Worm (Caenorhabditis elegans) whole organism, L3 larva: ENCODE data around the gene mps-4.

Experiments
- R02D3.7 ChIP-seq: fragments of 150-350 bp; optimal IDR thresholded peaks from 2 replicates; lab custom pipeline; 2014; ENCODE audit warnings: missing biosample characterization, missing genetic modification characterization
- ZK546.5 ChIP-seq: sonication (generic microtip); optimal IDR thresholded peaks from 2 replicates; lab custom pipeline; 2017; ENCODE audit warnings: missing biosample characterization, missing genetic modification characterization
- aly-2 ChIP-seq: fragments of 150-350 bp; optimal IDR thresholded peaks from 2 replicates; lab custom pipeline; 2014; ENCODE audit warnings: missing biosample characterization, missing genetic modification characterization
- ama-1 ChIP-seq: fragments of 150-350 bp; optimal IDR thresholded peaks from 2 replicates; lab custom pipeline; 2018
- ceh-16 ChIP-seq: sonication (generic microtip); optimal IDR thresholded peaks from 2 replicates; lab custom pipeline; 2017; ENCODE audit warnings: missing biosample characterization, missing genetic modification characterization
- ceh-28 ChIP-seq: fragments of 150-350 bp; optimal IDR thresholded peaks from 2 replicates; lab custom pipeline; 2014; ENCODE audit warnings: missing biosample characterization, missing genetic modification reagents, missing genetic modification characterization
- ceh-82 ChIP-seq: fragments of 150-350 bp; optimal IDR thresholded peaks from 2 replicates; lab custom pipeline; 2014; ENCODE audit warnings: missing biosample characterization, missing genetic modification characterization
- ceh-9 ChIP-seq: sonication (generic microtip); optimal IDR thresholded peaks from 2 replicates; lab custom pipeline; 2018; ENCODE audit warnings: missing biosample characterization, missing genetic modification characterization
- daf-12 ChIP-seq: fragments of 150-350 bp; optimal IDR thresholded peaks from 2 replicates; lab custom pipeline; 2014; ENCODE audit warnings: missing biosample characterization, missing genetic modification reagents, missing genetic modification characterization
- egl-5 ChIP-seq: fragments of 150-350 bp; optimal IDR thresholded peaks from 2 replicates; lab custom pipeline; 2017; ENCODE audit warnings: missing biosample characterization, missing genetic modification reagents, missing genetic modification characterization, inconsistent platforms
- elt-1 ChIP-seq: fragments of 150-350 bp; optimal IDR thresholded peaks from 2 replicates; lab custom pipeline; 2014; ENCODE audit warnings: missing biosample characterization, missing genetic modification characterization
- elt-2 ChIP-seq: sonication (generic microtip); optimal IDR thresholded peaks from 2 replicates; lab custom pipeline; 2016; ENCODE audit warnings: missing genetic modification reagents, mild to moderate bottlenecking, missing genetic modification characterization, missing compliant biosample characterization
- elt-3 ChIP-seq, 3 experiments: fragments of 150-350 bp in 1 of 3; sonication (generic microtip) in 2 of 3; optimal IDR thresholded peaks; 2 replicates in 2 of 3; 4 replicates in 1 of 3; lab custom pipeline; 2014 to 2017; ENCODE audit warnings: missing biosample characterization in 3 of 3, missing genetic modification characterization in 3 of 3
- eor-1 ChIP-seq, 2 experiments: fragments of 150-350 bp; optimal IDR thresholded peaks; 2 replicates each; lab custom pipeline; 2014 to 2018; ENCODE audit warnings: missing biosample characterization in 2 of 2, missing genetic modification characterization in 2 of 2
- fkh-10 ChIP-seq: sonication (generic microtip); optimal IDR thresholded peaks from 2 replicates; lab custom pipeline; 2017; ENCODE audit warnings: missing biosample characterization, missing genetic modification reagents, missing genetic modification characterization
- fkh-2 ChIP-seq: fragments of 150-350 bp; optimal IDR thresholded peaks from 2 replicates; lab custom pipeline; 2014; ENCODE audit warnings: missing biosample characterization, missing genetic modification reagents, missing genetic modification characterization
- fos-1 ChIP-seq: fragments of 150-350 bp; optimal IDR thresholded peaks from 2 replicates; lab custom pipeline; 2014; ENCODE audit warnings: missing biosample characterization, missing genetic modification characterization
- hmg-11 ChIP-seq: sonication (generic microtip); optimal IDR thresholded peaks from 2 replicates; lab custom pipeline; 2016; ENCODE audit warnings: missing genetic modification characterization, missing compliant biosample characterization
- jun-1 ChIP-seq: fragments of 150-350 bp; optimal IDR thresholded peaks from 2 replicates; lab custom pipeline; 2014; ENCODE audit warnings: missing biosample characterization, missing genetic modification reagents, missing genetic modification characterization
- lin-15B ChIP-seq: fragments of 150-350 bp; optimal IDR thresholded peaks from 2 replicates; lab custom pipeline; 2014; ENCODE audit warnings: missing biosample characterization, missing genetic modification characterization
- lin-39 ChIP-seq: fragments of 150-350 bp; optimal IDR thresholded peaks from 2 replicates; lab custom pipeline; 2018; ENCODE audit warnings: missing biosample characterization, missing genetic modification reagents, missing genetic modification characterization
- lsy-12 ChIP-seq: sonication (generic microtip); optimal IDR thresholded peaks from 2 replicates; lab custom pipeline; 2016; ENCODE audit warnings: mild to moderate bottlenecking, missing genetic modification characterization, missing compliant biosample characterization
- mdl-1 ChIP-seq: fragments of 150-350 bp; optimal IDR thresholded peaks from 2 replicates; lab custom pipeline; 2014; ENCODE audit warnings: missing biosample characterization, missing genetic modification characterization
- nfya-1 ChIP-seq: sonication (generic microtip); optimal IDR thresholded peaks from 2 replicates; lab custom pipeline; 2017; ENCODE audit warnings: missing genetic modification characterization, mild to moderate bottlenecking, missing compliant biosample characterization, antibody characterized with exemption, moderate library complexity; ENCODE audit not compliant: insufficient read depth
- nhr-12 ChIP-seq: fragments of 150-350 bp; optimal IDR thresholded peaks from 2 replicates; lab custom pipeline; 2014; ENCODE audit warnings: missing biosample characterization, missing genetic modification characterization
- nhr-23 ChIP-seq: fragments of 150-350 bp; optimal IDR thresholded peaks from 2 replicates; lab custom pipeline; 2014; ENCODE audit warnings: missing biosample characterization, missing genetic modification reagents, missing genetic modification characterization
- nhr-25 ChIP-seq: sonication (generic microtip); optimal IDR thresholded peaks from 2 replicates; lab custom pipeline; 2017; ENCODE audit warnings: missing biosample characterization, missing genetic modification characterization
- nhr-28 ChIP-seq: fragments of 150-350 bp; optimal IDR thresholded peaks from 2 replicates; lab custom pipeline; 2014; ENCODE audit warnings: missing biosample characterization, missing genetic modification characterization
- nhr-43 ChIP-seq: sonication (generic microtip); optimal IDR thresholded peaks from 2 replicates; lab custom pipeline; 2016; ENCODE audit warnings: mild to moderate bottlenecking, missing genetic modification characterization, missing compliant biosample characterization; ENCODE audit not compliant: poor library complexity, severe bottlenecking
- nhr-67 ChIP-seq: fragments of 150-350 bp; optimal IDR thresholded peaks from 2 replicates; lab custom pipeline; 2014; ENCODE audit warnings: missing biosample characterization, missing genetic modification characterization
- nhr-76 ChIP-seq: fragments of 150-350 bp; sonication (generic microtip); optimal IDR thresholded peaks from 5 replicates; lab custom pipeline; 2014; ENCODE audit warnings: missing biosample characterization, missing genetic modification characterization
- pha-4 ChIP-seq: fragments of 150-350 bp; optimal IDR thresholded peaks from 2 replicates; lab custom pipeline; 2014; ENCODE audit warnings: missing biosample characterization, missing genetic modification reagents, missing genetic modification characterization
- pqm-1 ChIP-seq: fragments of 150-350 bp; optimal IDR thresholded peaks from 2 replicates; lab custom pipeline; 2017; ENCODE audit warnings: missing biosample characterization, missing genetic modification characterization, inconsistent platforms
- snpc-4 ChIP-seq: fragments of 150-350 bp; optimal IDR thresholded peaks from 2 replicates; lab custom pipeline; 2014; ENCODE audit warnings: missing biosample characterization, missing genetic modification characterization
- tbx-2 ChIP-seq: sonication (generic microtip); optimal IDR thresholded peaks from 2 replicates; lab custom pipeline; 2016; ENCODE audit warnings: mild to moderate bottlenecking, missing genetic modification characterization, missing compliant biosample characterization
- unc-39 ChIP-seq: sonication (generic microtip); optimal IDR thresholded peaks from 4 replicates; lab custom pipeline; 2017; ENCODE audit warnings: missing biosample characterization, missing genetic modification characterization
- unc-62 ChIP-seq: fragments of 150-350 bp; sonication (generic microtip); optimal IDR thresholded peaks from 4 replicates; lab custom pipeline; 2014; ENCODE audit warnings: missing biosample characterization, missing genetic modification reagents, missing genetic modification characterization
- zag-1 ChIP-seq: fragments of 150-350 bp; optimal IDR thresholded peaks from 2 replicates; lab custom pipeline; 2014; ENCODE audit warnings: missing biosample characterization, missing genetic modification characterization
- ztf-11 ChIP-seq: fragments of 150-350 bp; optimal IDR thresholded peaks from 2 replicates; lab custom pipeline; 2014; ENCODE audit warnings: missing biosample characterization, missing genetic modification characterization
- ztf-4 ChIP-seq: fragments of 150-350 bp; optimal IDR thresholded peaks from 2 replicates; lab custom pipeline; 2014; ENCODE audit warnings: missing biosample characterization, missing genetic modification characterization

mps-4 gene

DNA sequence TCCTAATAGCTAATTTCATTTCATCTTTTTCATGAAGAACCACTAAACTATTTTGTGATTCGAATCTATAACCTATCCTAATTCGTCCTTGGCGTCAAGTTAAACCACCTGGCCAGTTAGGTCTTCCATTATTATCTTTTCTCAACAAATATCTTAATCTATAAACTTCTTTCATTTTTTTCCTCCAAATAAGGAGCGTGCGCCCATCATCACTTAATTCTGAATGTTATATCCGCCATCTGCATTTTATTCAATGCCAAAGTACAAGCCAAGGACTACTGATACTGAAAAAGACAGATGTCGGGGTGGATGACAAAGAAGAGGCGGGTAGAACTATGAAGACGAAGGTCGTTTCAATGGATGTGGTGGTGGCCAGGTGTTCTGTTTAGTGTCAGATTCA, 42.7 kb downstream of the mps-4 start:
- TF ChIP-seq nhr-23 (tag; lab: Kevin White, UChicago) (peak; percentile 2), egl-5 (tag; lab: Kevin White, UChicago) (peak; percentile 25), nhr-25 (tag; lab: Kevin White, UChicago) (peak; percentile 48), zag-1 (tag; lab: Kevin White, UChicago) (no peak)

DNA sequence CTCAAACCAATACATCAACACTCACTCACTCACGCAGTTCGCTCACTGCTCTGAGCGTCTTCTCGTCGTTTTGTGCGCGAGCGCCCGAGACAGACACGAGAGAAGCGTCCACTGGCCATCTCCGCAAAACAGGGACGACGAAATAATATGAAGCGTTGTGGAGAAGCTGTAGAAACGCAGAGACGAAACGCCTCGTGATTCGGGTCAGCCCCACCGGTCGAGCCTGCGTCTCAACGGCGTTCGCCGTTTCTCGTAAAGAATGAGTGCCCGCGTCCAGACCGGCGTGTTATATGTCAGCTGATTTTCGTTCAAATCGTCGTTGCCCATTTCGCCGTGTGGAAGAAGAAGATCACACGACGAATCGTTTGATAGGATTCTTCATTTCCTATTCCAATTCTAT, 44.1 kb downstream of the mps-4 start, which contains the start of gene fbxl-1:
Gene fbxl-1, plus strand, starts transcription at position 320 of the 400 bp plus-strand sequence.
- peak; percentile 63 for TF ChIP-seq nhr-43 (tag; lab: Kevin White, UChicago)
- peak; percentile 52 for TF ChIP-seq nhr-23 (tag; lab: Kevin White, UChicago)
- peak; percentile 33 for TF ChIP-seq ceh-28
- peak; percentile 92 for TF ChIP-seq nfya-1
- TF ChIP-seq lin-39 (tag; lab: Kevin White, UChicago), result peak; percentile 64
- TF ChIP-seq egl-5 (tag; lab: Kevin White, UChicago), result peak; percentile 84
- TF ChIP-seq nhr-67 (tag; lab: Kevin White, UChicago), result no peak
- peak; percentile 59 for TF ChIP-seq mdl-1 (tag; lab: Kevin White, UChicago)
- peak; percentile 66 for TF ChIP-seq elt-2 (tag; lab: Kevin White, UChicago)
- TF ChIP-seq R02D3.7 (tag; lab: Kevin White, UChicago), result peak; percentile 33
- TF ChIP-seq aly-2, result no peak
- no peak for TF ChIP-seq ztf-11 (tag; lab: Kevin White, UChicago)
- no peak for TF ChIP-seq nhr-76 (tag; lab: Kevin White, UChicago)
- TF ChIP-seq snpc-4, result peak; percentile 64
- no peak for TF ChIP-seq zag-1 (tag; lab: Kevin White, UChicago)
- TF ChIP-seq fos-1 (tag; lab: Kevin White, UChicago), result no peak
- peak; percentile 26 for TF ChIP-seq nhr-25 (tag; lab: Kevin White, UChicago)
- peak; percentile 12 for TF ChIP-seq ztf-4 (tag; lab: Kevin White, UChicago)
- TF ChIP-seq ama-1 (lab: Kevin White, UChicago), result no peak
- peak; percentile 74 for TF ChIP-seq lsy-12 (tag; lab: Kevin White, UChicago)
- peak; percentile 73 for TF ChIP-seq lin-15B (tag; lab: Kevin White, UChicago)
- no peak for TF ChIP-seq unc-39
- TF ChIP-seq nhr-12 (tag; lab: Kevin White, UChicago), result no peak
- no peak for TF ChIP-seq ceh-16 (tag; lab: Kevin White, UChicago)
- peak; percentile 20 for TF ChIP-seq tbx-2 (tag; lab: Kevin White, UChicago)
- peak; percentile 38 for TF ChIP-seq unc-62
- no peak for TF ChIP-seq ceh-82
- TF ChIP-seq eor-1 (tag; optimal IDR thresholded peaks at IDR 0.05; lab: Kevin White, UChicago), result no peak
- no peak for TF ChIP-seq nhr-28
- peak; percentile 36 for TF ChIP-seq elt-1 (tag; lab: Kevin White, UChicago)
- TF ChIP-seq ZK546.5, result no peak
- peak; percentile 94 for TF ChIP-seq hmg-11
- TF ChIP-seq daf-12 (tag; lab: Kevin White, UChicago), result no peak
- TF ChIP-seq pha-4 (tag; lab: Kevin White, UChicago), result peak; percentile 87
- TF ChIP-seq pqm-1 (tag; lab: Kevin White, UChicago), result peak; percentile 55
- peak; percentile 93 for TF ChIP-seq jun-1 (tag; lab: Kevin White, UChicago)
- TF ChIP-seq fkh-10 (GFP tag; lab: Kevin White, UChicago), result peak; percentile 47
- TF ChIP-seq fkh-2 (tag; lab: Kevin White, UChicago), result no peak
- TF ChIP-seq ceh-9 (tag; lab: Kevin White, UChicago), result no peak

DNA sequence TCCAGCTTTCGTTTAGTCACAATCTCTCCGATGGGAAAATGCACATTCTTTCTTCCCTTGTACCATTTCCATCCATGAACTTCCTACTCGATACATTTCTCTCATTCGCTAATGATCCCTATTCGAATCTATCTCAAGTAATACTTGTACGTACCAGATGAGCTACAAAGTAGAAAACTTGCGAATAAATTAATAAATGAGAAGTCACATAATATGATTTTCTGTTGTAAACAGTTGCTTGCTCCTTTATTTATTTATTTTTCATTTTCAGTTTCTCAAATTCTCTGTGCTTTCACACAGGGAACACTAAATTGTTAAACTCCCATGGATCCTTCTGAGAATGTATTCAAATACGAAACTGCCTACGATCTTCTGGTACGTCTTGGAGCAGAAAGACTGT, 45.4 kb downstream of the mps-4 start, which contains the start of gene rfs-1:
Gene rfs-1, plus strand, starts transcription at position 301 of the 400 bp plus-strand sequence.
- TF ChIP-seq daf-12 (tag; lab: Kevin White, UChicago) (no peak), nhr-28 (no peak), unc-62 (no peak), ztf-4 (tag; lab: Kevin White, UChicago) (no peak), ztf-11 (tag; lab: Kevin White, UChicago) (no peak), nhr-67 (tag; lab: Kevin White, UChicago) (no peak), nhr-12 (tag; lab: Kevin White, UChicago) (no peak), ZK546.5 (no peak), zag-1 (tag; lab: Kevin White, UChicago) (no peak), pha-4 (tag; lab: Kevin White, UChicago) (no peak), elt-3 (tag; optimal IDR thresholded peaks at IDR 0.05; lab: Kevin White, UChicago) (no peak), ceh-82 (no peak), eor-1 (tag; optimal IDR thresholded peaks at IDR 0.05; lab: Kevin White, UChicago) (no peak), R02D3.7 (tag; lab: Kevin White, UChicago) (no peak)
